Worm (Caenorhabditis elegans) whole organism, L4 larva: ENCODE data around the gene C45H4.13.
A peak's percentile ranks its signal among the peaks of the same experiment; 100 is the strongest.

ENCODE experiments used
- F49E8.2 ChIP-seq: sonication (generic microtip); optimal IDR thresholded peaks from 2 replicates; lab custom pipeline; 2016; ENCODE audit warnings: missing compliant biosample characterization, mild to moderate bottlenecking, missing genetic modification characterization, borderline replicate concordance
- R02D3.7 ChIP-seq: fragments of 150-350 bp; sonication (generic microtip); optimal IDR thresholded peaks from 3 replicates; lab custom pipeline; 2014; ENCODE audit warnings: missing biosample characterization, missing genetic modification characterization
- T20F7.1 ChIP-seq: fragments of 200-800 bp; sonication (Bioruptor generic); optimal IDR thresholded peaks from 2 replicates; lab custom pipeline; 2018; ENCODE audit warnings: mild to moderate bottlenecking, missing genetic modification characterization, missing compliant biosample characterization
- T26A8.4 ChIP-seq: fragments of 200-800 bp; sonication (Bioruptor generic); IDR thresholded peaks from 2 replicates; pipeline ENCODE4 v1.3.6; 2022; ENCODE audit warnings: missing genetic modification characterization, missing compliant biosample characterization
- ZK337.2 ChIP-seq: fragments of 200-800 bp; sonication (Bioruptor generic); IDR thresholded peaks from 2 replicates; pipeline ENCODE4 v1.3.6; 2022; ENCODE audit warnings: missing genetic modification reagents, missing genetic modification characterization, missing compliant biosample characterization
- ZK546.5 ChIP-seq, 2 experiments: sonication (generic microtip); optimal IDR thresholded peaks; 2 replicates each; lab custom pipeline; 2017; ENCODE audit warnings: missing biosample characterization in 2 of 2, missing genetic modification characterization in 2 of 2
- aly-2 ChIP-seq: sonication (generic microtip); optimal IDR thresholded peaks from 2 replicates; lab custom pipeline; 2018; ENCODE audit warnings: missing biosample characterization, missing genetic modification characterization
- ama-1 ChIP-seq: fragments of 150-350 bp; optimal IDR thresholded peaks from 2 replicates; lab custom pipeline; 2014; ENCODE audit warnings: inconsistent platforms, mixed read lengths
- ceh-44 ChIP-seq: fragments of 200-800 bp; sonication (Bioruptor generic); IDR thresholded peaks from 2 replicates; pipeline ENCODE4 v1.3.6; 2022; ENCODE audit warnings: missing genetic modification reagents, missing genetic modification characterization, missing compliant biosample characterization
- ceh-62 ChIP-seq: sonication (generic microtip); optimal IDR thresholded peaks from 2 replicates; lab custom pipeline; 2017; ENCODE audit warnings: missing biosample characterization, missing genetic modification characterization
- ces-1 ChIP-seq: fragments of 150-350 bp; sonication (generic microtip); optimal IDR thresholded peaks from 4 replicates; lab custom pipeline; 2014; ENCODE audit warnings: missing biosample characterization, missing genetic modification reagents, missing genetic modification characterization
- daf-12 ChIP-seq: fragments of 150-350 bp; optimal IDR thresholded peaks from 2 replicates; lab custom pipeline; 2014; ENCODE audit warnings: missing biosample characterization, missing genetic modification reagents, missing genetic modification characterization
- dmd-6 ChIP-seq: fragments of 200-800 bp; sonication (Bioruptor generic); IDR thresholded peaks from 2 replicates; pipeline ENCODE4 v1.3.6; 2022; ENCODE audit warnings: missing genetic modification reagents, missing genetic modification characterization, missing compliant biosample characterization
- dmd-9 ChIP-seq: fragments of 200-800 bp; sonication (Bioruptor generic); IDR thresholded peaks from 2 replicates; pipeline ENCODE4 v1.3.6; 2022; ENCODE audit warnings: missing genetic modification reagents, missing genetic modification characterization, missing compliant biosample characterization
- dpl-1 ChIP-seq: fragments of 150-350 bp; optimal IDR thresholded peaks from 2 replicates; lab custom pipeline; 2014; ENCODE audit warnings: missing biosample characterization, missing genetic modification reagents, missing genetic modification characterization
- duxl-1 ChIP-seq: sonication (generic microtip); optimal IDR thresholded peaks from 2 replicates; lab custom pipeline; 2016; ENCODE audit warnings: mild to moderate bottlenecking, missing genetic modification characterization, moderate library complexity, missing compliant biosample characterization; ENCODE audit not compliant: poor library complexity
- dve-1 ChIP-seq: sonication (generic microtip); optimal IDR thresholded peaks from 2 replicates; lab custom pipeline; 2017; ENCODE audit warnings: antibody characterized with exemption, mild to moderate bottlenecking, missing genetic modification characterization, missing compliant biosample characterization; ENCODE audit not compliant: insufficient read depth
- egl-43 ChIP-seq: fragments of 200-800 bp; sonication (Bioruptor generic); IDR thresholded peaks from 2 replicates; pipeline ENCODE4 v1.3.6; 2022; ENCODE audit warnings: missing genetic modification reagents, missing genetic modification characterization, missing compliant biosample characterization
- hif-1 ChIP-seq, 2 experiments: sonication (generic microtip); optimal IDR thresholded peaks; 2 replicates each; lab custom pipeline; 2016 to 2017; ENCODE audit warnings: missing compliant biosample characterization in 2 of 2, missing genetic modification characterization in 2 of 2, missing genetic modification reagents in 2 of 2, missing genotype in 2 of 2, mild to moderate bottlenecking in 1 of 2
- hlh-11 ChIP-seq: fragments of 200-800 bp; sonication (Bioruptor generic); optimal IDR thresholded peaks from 2 replicates; lab custom pipeline; 2018; ENCODE audit warnings: mild to moderate bottlenecking, missing genetic modification characterization, missing compliant biosample characterization
- lin-1 ChIP-seq: fragments of 200-800 bp; sonication (Bioruptor generic); IDR thresholded peaks from 2 replicates; pipeline ENCODE4 v1.3.6; 2022; ENCODE audit warnings: missing genetic modification reagents, missing genetic modification characterization, missing compliant biosample characterization
- lsy-2 ChIP-seq, 2 experiments: fragments of 150-350 bp in 1 of 2; sonication (generic microtip) in 1 of 2; optimal IDR thresholded peaks; 2 replicates each; lab custom pipeline; 2014 to 2017; ENCODE audit warnings: missing biosample characterization in 2 of 2, missing genetic modification characterization in 2 of 2
- madf-9 ChIP-seq: fragments of 200-800 bp; sonication (Bioruptor generic); conservative IDR thresholded peaks from 2 replicates; pipeline ENCODE4 v1.3.6; 2022; ENCODE audit warnings: missing genetic modification reagents, missing genetic modification characterization, missing compliant biosample characterization
- mdl-1 ChIP-seq, 2 experiments: fragments of 150-350 bp in 1 of 2; sonication (generic microtip) in 1 of 2; optimal IDR thresholded peaks; 2 replicates each; lab custom pipeline; 2014 to 2017; ENCODE audit warnings: missing biosample characterization in 2 of 2, missing genetic modification characterization in 2 of 2
- mdt-29 ChIP-seq: fragments of 200-800 bp; sonication (Bioruptor generic); IDR thresholded peaks from 2 replicates; pipeline ENCODE4 v1.3.6; 2022; ENCODE audit warnings: missing genetic modification reagents, missing genetic modification characterization, missing compliant biosample characterization
- mep-1 ChIP-seq: fragments of 150-350 bp; sonication (generic microtip); optimal IDR thresholded peaks from 3 replicates; lab custom pipeline; 2014; ENCODE audit warnings: missing biosample characterization, missing genetic modification characterization
- mes-2 ChIP-seq: sonication (generic microtip); optimal IDR thresholded peaks from 2 replicates; lab custom pipeline; 2016; ENCODE audit warnings: missing genotype, mild to moderate bottlenecking, missing genetic modification characterization, missing compliant biosample characterization; ENCODE audit not compliant: poor library complexity, severe bottlenecking
- nhr-102 ChIP-seq: sonication (generic microtip); optimal IDR thresholded peaks from 2 replicates; lab custom pipeline; 2016; ENCODE audit warnings: mild to moderate bottlenecking, missing genetic modification characterization, moderate library complexity, missing compliant biosample characterization
- nhr-25 ChIP-seq: sonication (generic microtip); optimal IDR thresholded peaks from 2 replicates; lab custom pipeline; 2017; ENCODE audit warnings: missing genetic modification characterization, mild to moderate bottlenecking, missing compliant biosample characterization, antibody characterized with exemption, moderate library complexity, borderline replicate concordance; ENCODE audit not compliant: insufficient read depth
- nhr-28 ChIP-seq: fragments of 150-350 bp; optimal IDR thresholded peaks from 2 replicates; lab custom pipeline; 2014; ENCODE audit warnings: missing biosample characterization, missing genetic modification characterization
- nhr-6 ChIP-seq: fragments of 150-350 bp; optimal IDR thresholded peaks from 2 replicates; lab custom pipeline; 2014; ENCODE audit warnings: missing biosample characterization, missing genetic modification characterization
- nhr-77 ChIP-seq: fragments of 150-350 bp; optimal IDR thresholded peaks from 2 replicates; lab custom pipeline; 2014; ENCODE audit warnings: missing biosample characterization, missing genetic modification characterization
- pha-4 ChIP-seq, 2 experiments: fragments of 150-350 bp in 1 of 2; fragments of 200-800 bp in 1 of 2; sonication (Bioruptor generic) in 1 of 2; IDR thresholded peaks in 1 of 2; optimal IDR thresholded peaks in 1 of 2; 2 replicates each; pipeline versions ENCODE4 v1.3.6 to Lab custom; 2014 to 2022; ENCODE audit warnings: missing genetic modification characterization in 2 of 2, missing genetic modification reagents in 2 of 2, missing biosample characterization in 1 of 2, missing compliant biosample characterization in 1 of 2
- pqm-1 ChIP-seq: sonication (generic microtip); optimal IDR thresholded peaks from 2 replicates; lab custom pipeline; 2017; ENCODE audit warnings: missing biosample characterization, missing genetic modification characterization
- rbr-2 ChIP-seq: sonication (generic microtip); optimal IDR thresholded peaks from 2 replicates; lab custom pipeline; 2016; ENCODE audit warnings: missing genotype, missing genetic modification characterization, missing compliant biosample characterization
- sdz-12 ChIP-seq: fragments of 200-800 bp; sonication (Bioruptor generic); optimal IDR thresholded peaks from 2 replicates; lab custom pipeline; 2018; ENCODE audit warnings: mild to moderate bottlenecking, missing genetic modification characterization, missing compliant biosample characterization
- set-16 ChIP-seq: fragments of 200-800 bp; sonication (Bioruptor generic); IDR thresholded peaks from 2 replicates; pipeline ENCODE4 v1.3.6; 2022; ENCODE audit warnings: missing genetic modification reagents, missing genetic modification characterization, missing compliant biosample characterization
- snpc-1.2 ChIP-seq: fragments of 200-800 bp; sonication (Bioruptor generic); IDR thresholded peaks from 2 replicates; pipeline ENCODE4 v1.3.6; 2022; ENCODE audit warnings: missing genetic modification reagents, missing genetic modification characterization, missing compliant biosample characterization
- tra-1 ChIP-seq: fragments of 200-800 bp; sonication (Bioruptor generic); IDR thresholded peaks from 2 replicates; pipeline ENCODE4 v1.3.6; 2022; ENCODE audit warnings: missing genetic modification reagents, missing genetic modification characterization, missing compliant biosample characterization
- unc-39 ChIP-seq: sonication (generic microtip); optimal IDR thresholded peaks from 2 replicates; lab custom pipeline; 2017; ENCODE audit warnings: missing biosample characterization, missing genetic modification characterization
- unc-62 ChIP-seq, 3 experiments: fragments of 150-350 bp in 1 of 3; sonication (generic microtip); optimal IDR thresholded peaks in 2 of 3; peaks in 1 of 3; 1 replicate in 1 of 3; 2 replicates in 2 of 3; lab custom pipeline; 2014 to 2017; ENCODE audit warnings: missing biosample characterization in 3 of 3, missing genetic modification characterization in 3 of 3, missing genetic modification reagents in 3 of 3, missing genotype in 1 of 3
- vab-7 ChIP-seq: fragments of 200-800 bp; sonication (Bioruptor generic); IDR thresholded peaks from 2 replicates; pipeline ENCODE4 v1.3.6; 2022; ENCODE audit warnings: missing genetic modification reagents, missing genetic modification characterization, missing compliant biosample characterization
- zag-1 ChIP-seq: fragments of 150-350 bp; optimal IDR thresholded peaks from 2 replicates; lab custom pipeline; 2014; ENCODE audit warnings: missing biosample characterization, missing genetic modification characterization
- zfp-3 ChIP-seq: fragments of 200-800 bp; sonication (Bioruptor generic); conservative IDR thresholded peaks from 2 replicates; pipeline ENCODE4 v1.3.6; 2022; ENCODE audit warnings: missing genetic modification reagents, missing genetic modification characterization, missing compliant biosample characterization
- ztf-11 ChIP-seq: fragments of 150-350 bp; optimal IDR thresholded peaks from 2 replicates; lab custom pipeline; 2014; ENCODE audit warnings: missing biosample characterization, missing genetic modification characterization

The C45H4.13 gene

DNA sequence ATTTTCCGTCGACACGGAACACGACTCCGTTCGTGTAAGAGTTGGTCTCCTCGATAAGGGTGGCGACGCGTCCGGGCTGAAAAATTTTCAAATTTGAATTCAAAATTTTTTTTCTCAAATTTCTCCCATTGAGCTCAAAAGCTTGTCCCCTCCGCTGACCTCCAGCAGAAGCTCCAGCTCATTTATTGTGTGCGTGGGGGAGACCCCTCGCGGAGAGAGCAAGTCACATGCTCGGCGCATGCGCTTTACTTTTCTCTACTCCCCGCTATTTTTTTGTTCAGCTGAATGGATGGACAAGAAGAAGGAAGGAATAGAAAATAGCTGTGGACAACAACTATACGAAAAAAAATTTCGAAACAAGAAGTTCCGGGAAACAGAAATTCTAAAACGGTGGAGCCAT, 17.3 kb downstream of the C45H4.13 start (continued):
- TF ChIP-seq nhr-77 (tag; lab: Kevin White, UChicago) (peak; percentile 1), mdl-1 (tag; optimal IDR thresholded peaks at IDR 0.05; lab: Kevin White, UChicago) (peak; percentile 71 to 93), ztf-11 (tag; lab: Kevin White, UChicago) (no peak), nhr-25 (no peak)

- no peak for TF ChIP-seq sdz-12 (GFP tag; lab: Kevin White, UChicago)
- TF ChIP-seq R02D3.7 (tag; lab: Kevin White, UChicago) = no peak
- no peak for TF ChIP-seq madf-9 (GFP tag; lab: Robert Waterston, UW)
- TF ChIP-seq nhr-25 = no peak
- TF ChIP-seq pha-4 (GFP tag; IDR thresholded peaks at IDR 0.05; lab: Robert Waterston, UW) = no peak
- TF ChIP-seq pha-4 (tag; optimal IDR thresholded peaks at IDR 0.05; lab: Kevin White, UChicago) = no peak
- no peak for TF ChIP-seq ceh-44 (GFP tag; lab: Robert Waterston, UW)
- TF ChIP-seq zag-1 = no peak
- TF ChIP-seq snpc-1.2 (GFP tag; lab: Robert Waterston, UW) = no peak
- peak; percentile 31; the same call in 1 of the 2 replicates for TF ChIP-seq set-16
- TF ChIP-seq dmd-9 = no peak
- TF ChIP-seq T20F7.1 (GFP tag; lab: Kevin White, UChicago) = no peak
- no peak for TF ChIP-seq vab-7 (GFP tag; lab: Robert Waterston, UW)
- TF ChIP-seq egl-43 (GFP tag; lab: Robert Waterston, UW) = peak; percentile 65; the same call in 1 of the 2 replicates
- no peak for TF ChIP-seq ceh-62 (tag; lab: Kevin White, UChicago)
- TF ChIP-seq daf-12 (tag; lab: Kevin White, UChicago) = no peak
- TF ChIP-seq nhr-6 = no peak
- TF ChIP-seq nhr-102 (tag; lab: Kevin White, UChicago) = no peak
- no peak for TF ChIP-seq duxl-1
Measured at ce11 chrV:2132675-2133074, 18.1 kb downstream of the C45H4.13 start.

- peak; percentile 10 for TF ChIP-seq mep-1 (tag; lab: Kevin White, UChicago)
- TF ChIP-seq rbr-2 (tag; lab: Kevin White, UChicago) = peak; percentile 13
- peak; percentile 94 for TF ChIP-seq dpl-1
- peak; percentile 58 for TF ChIP-seq duxl-1
- peak in 1 of 2 experiments; percentile 73 for TF ChIP-seq lsy-2 (tag; optimal IDR thresholded peaks at IDR 0.05; lab: Kevin White, UChicago)
- no peak for TF ChIP-seq aly-2 (tag; lab: Kevin White, UChicago)
- peak in 1 of 2 experiments; percentile 78 for TF ChIP-seq hif-1 (tag; optimal IDR thresholded peaks at IDR 0.05; lab: Kevin White, UChicago)
- TF ChIP-seq T26A8.4 (GFP tag; lab: Robert Waterston, UW) = peak; percentile 56; the same call in 1 of the 2 replicates
- no peak for TF ChIP-seq lin-1
- no peak for TF ChIP-seq ama-1 (lab: Kevin White, UChicago)
- peak; percentile 25 for TF ChIP-seq F49E8.2 (tag; lab: Kevin White, UChicago)
- no peak for TF ChIP-seq ZK546.5 (tag; optimal IDR thresholded peaks at IDR 0.05; lab: Kevin White, UChicago)
- TF ChIP-seq tra-1 (GFP tag; lab: Robert Waterston, UW) = no peak
- peak; percentile 78 for TF ChIP-seq ZK337.2
- TF ChIP-seq mdt-29 (GFP tag; lab: Robert Waterston, UW) = no peak
- TF ChIP-seq pqm-1 = no peak
- no peak for TF ChIP-seq ces-1 (GFP tag; lab: Kevin White, UChicago)
- TF ChIP-seq dve-1 (tag; lab: Kevin White, UChicago) = peak; percentile 20
- no peak for TF ChIP-seq snpc-1.2 (GFP tag; lab: Robert Waterston, UW)
- no peak for TF ChIP-seq unc-39
- peak; percentile 97 for TF ChIP-seq mes-2 (tag; lab: Kevin White, UChicago)
- TF ChIP-seq unc-62 (GFP tag; optimal IDR thresholded peaks at IDR 0.05 in 1 of 2; lab: Kevin White, UChicago) = peak in 1 of 2 experiments; percentile 88
- TF ChIP-seq unc-62 (tag; optimal IDR thresholded peaks at IDR 0.05; lab: Kevin White, UChicago) = no peak
- 0 out of 2 replicates have a peak, but pooled peaks have one; percentile 26 for TF ChIP-seq madf-9 (GFP tag; lab: Robert Waterston, UW)
- TF ChIP-seq nhr-28 (tag; lab: Kevin White, UChicago) = peak; percentile 7
- TF ChIP-seq hlh-11 (tag; lab: Kevin White, UChicago) = peak; percentile 34
- 0 out of 2 replicates have a peak, but pooled peaks have one; percentile 25 for TF ChIP-seq zfp-3 (GFP tag; lab: Robert Waterston, UW)
- TF ChIP-seq dmd-6 (GFP tag; lab: Robert Waterston, UW) = peak; percentile 48
- peak; percentile 78 for TF ChIP-seq dmd-9
- TF ChIP-seq pha-4 (GFP tag; IDR thresholded peaks at IDR 0.05; lab: Robert Waterston, UW) = no peak
- TF ChIP-seq pha-4 (tag; optimal IDR thresholded peaks at IDR 0.05; lab: Kevin White, UChicago) = no peak
Measured at ce11 chrV:2126996-2127585, 23.7 kb downstream of the C45H4.13 start, which contains the start of gene ldp-1. TSS of gene ldp-1 (plus strand) at chrV:2127535.
